Fruit fly (Drosophila melanogaster) whole organism, prepupa: ENCODE data around the gene CG43182.

Experiments
- Blimp-1 ChIP-seq: fragments of 200-800 bp; sonication (Bioruptor generic); optimal IDR thresholded peaks from 3 replicates; lab custom pipeline; 2017; ENCODE audit warnings: missing biosample characterization, missing genetic modification characterization, mild to moderate bottlenecking, moderate library complexity, missing genetic modification reagents
- CG10631 ChIP-seq: fragments of 200-800 bp; sonication (Bioruptor generic); optimal IDR thresholded peaks from 2 replicates; lab custom pipeline; 2016; ENCODE audit warnings: missing biosample characterization, missing genetic modification characterization
- CG10669 ChIP-seq: fragments of 200-800 bp; sonication (Bioruptor generic); optimal IDR thresholded peaks from 3 replicates; lab custom pipeline; 2018; ENCODE audit warnings: missing biosample characterization, mild to moderate bottlenecking, missing genetic modification characterization, moderate library complexity
- CG11294 ChIP-seq: fragments of 200-800 bp; sonication (Bioruptor generic); IDR thresholded peaks from 2 replicates; pipeline ENCODE4 v1.3.6; 2022; ENCODE audit warnings: missing biosample characterization, missing genetic modification characterization
- CG11762 ChIP-seq: fragments of 200-800 bp; sonication (Bioruptor generic); optimal IDR thresholded peaks from 3 replicates; lab custom pipeline; 2016; ENCODE audit warnings: missing biosample characterization, missing genetic modification characterization; ENCODE audit not compliant: insufficient read depth
- CG11902 ChIP-seq: fragments of 200-800 bp; sonication (Bioruptor generic); optimal IDR thresholded peaks from 3 replicates; lab custom pipeline; 2016; ENCODE audit warnings: missing biosample characterization, missing genetic modification characterization
- CG1621 ChIP-seq: fragments of 200-800 bp; sonication (Bioruptor generic); optimal IDR thresholded peaks from 3 replicates; lab custom pipeline; 2018; ENCODE audit warnings: missing biosample characterization, mild to moderate bottlenecking, missing genetic modification characterization
- CG16779 ChIP-seq: fragments of 200-800 bp; sonication (Bioruptor generic); optimal IDR thresholded peaks from 3 replicates; lab custom pipeline; 2017; ENCODE audit warnings: missing biosample characterization, mild to moderate bottlenecking, missing genetic modification characterization
- CG3032 ChIP-seq: fragments of 200-800 bp; optimal IDR thresholded peaks from 2 replicates; lab custom pipeline; 2019; ENCODE audit warnings: missing biosample characterization, mild to moderate bottlenecking, missing genetic modification characterization, moderate library complexity
- CG31627 ChIP-seq: fragments of 200-800 bp; sonication (Bioruptor generic); optimal IDR thresholded peaks from 3 replicates; lab custom pipeline; 2016; ENCODE audit warnings: missing biosample characterization, missing genetic modification characterization
- CG32006 ChIP-seq: fragments of 200-800 bp; sonication (Bioruptor generic); optimal IDR thresholded peaks from 3 replicates; lab custom pipeline; 2017; ENCODE audit warnings: missing biosample characterization, mild to moderate bottlenecking, missing genetic modification characterization
- CG34406 ChIP-seq: fragments of 200-800 bp; sonication (Bioruptor generic); optimal IDR thresholded peaks from 3 replicates; lab custom pipeline; 2016; ENCODE audit warnings: missing biosample characterization, missing genetic modification characterization
- CG3919 ChIP-seq: fragments of 200-800 bp; sonication (Bioruptor generic); optimal IDR thresholded peaks from 3 replicates; lab custom pipeline; 2016; ENCODE audit warnings: missing biosample characterization, missing genetic modification characterization
- CG6276 ChIP-seq: fragments of 200-800 bp; sonication (Bioruptor generic); optimal IDR thresholded peaks from 2 replicates; lab custom pipeline; 2017; ENCODE audit warnings: missing biosample characterization, mild to moderate bottlenecking, missing genetic modification characterization
- CG6808 ChIP-seq: fragments of 200-800 bp; sonication (Bioruptor generic); optimal IDR thresholded peaks from 3 replicates; lab custom pipeline; 2017; ENCODE audit warnings: missing biosample characterization, missing genetic modification characterization, mild to moderate bottlenecking, moderate library complexity, missing genetic modification reagents
- CG7368 ChIP-seq: fragments of 200-800 bp; sonication (Bioruptor generic); optimal IDR thresholded peaks from 3 replicates; lab custom pipeline; 2016; ENCODE audit warnings: missing biosample characterization, missing genetic modification characterization
- CG8119 ChIP-seq: fragments of 200-800 bp; sonication (Bioruptor generic); IDR thresholded peaks from 3 replicates; pipeline ENCODE4 v1.3.6; 2022; ENCODE audit warnings: missing biosample characterization, missing genetic modification characterization
- CG8319 ChIP-seq: fragments of 200-800 bp; sonication (Bioruptor generic); optimal IDR thresholded peaks from 3 replicates; lab custom pipeline; 2016; ENCODE audit warnings: missing biosample characterization, missing genetic modification characterization
- CG8632 ChIP-seq: fragments of 200-800 bp; sonication (Bioruptor generic); optimal IDR thresholded peaks from 3 replicates; lab custom pipeline; 2016; ENCODE audit warnings: missing biosample characterization, missing genetic modification characterization
- Eip75B ChIP-seq: fragments of 200-800 bp; sonication (Bioruptor generic); optimal IDR thresholded peaks from 3 replicates; lab custom pipeline; 2016; ENCODE audit warnings: missing biosample characterization, missing genetic modification characterization
- Eip93F ChIP-seq: fragments of 200-800 bp; sonication (Bioruptor generic); optimal IDR thresholded peaks from 2 replicates; lab custom pipeline; 2016; ENCODE audit warnings: missing biosample characterization, mild to moderate bottlenecking, missing genetic modification characterization
- Ets96B ChIP-seq: fragments of 200-800 bp; optimal IDR thresholded peaks from 2 replicates; lab custom pipeline; 2019; ENCODE audit warnings: missing biosample characterization, mild to moderate bottlenecking, missing genetic modification characterization, moderate library complexity
- Gug ChIP-seq: fragments of 200-800 bp; sonication (Bioruptor generic); IDR thresholded peaks from 2 replicates; pipeline ENCODE4 v1.3.6; 2022; ENCODE audit warnings: missing biosample characterization, missing genetic modification characterization
- Hr38 ChIP-seq: sonication (Bioruptor generic); optimal IDR thresholded peaks from 2 replicates; lab custom pipeline; 2016; ENCODE audit warnings: missing biosample characterization, missing genetic modification characterization
- Hr39 ChIP-seq: fragments of 200-800 bp; sonication (Bioruptor generic); optimal IDR thresholded peaks from 2 replicates; lab custom pipeline; 2016; ENCODE audit warnings: missing biosample characterization, missing genetic modification characterization
- Hr4 ChIP-seq: fragments of 200-800 bp; sonication (Bioruptor generic); optimal IDR thresholded peaks from 3 replicates; lab custom pipeline; 2016; ENCODE audit warnings: missing biosample characterization, missing genetic modification characterization
- Met ChIP-seq: fragments of 200-800 bp; sonication (Bioruptor generic); optimal IDR thresholded peaks from 3 replicates; lab custom pipeline; 2016; ENCODE audit warnings: missing biosample characterization, missing genetic modification characterization
- OdsH ChIP-seq: fragments of 200-800 bp; sonication (Bioruptor generic); optimal IDR thresholded peaks from 3 replicates; lab custom pipeline; 2016; ENCODE audit warnings: missing biosample characterization, missing genetic modification characterization
- Smox ChIP-seq: fragments of 200-800 bp; sonication (Bioruptor generic); optimal IDR thresholded peaks from 3 replicates; lab custom pipeline; 2016; ENCODE audit warnings: missing biosample characterization, missing genetic modification characterization
- Sox102F ChIP-seq: fragments of 200-800 bp; sonication (Bioruptor generic); optimal IDR thresholded peaks from 2 replicates; lab custom pipeline; 2016; ENCODE audit warnings: missing biosample characterization, mild to moderate bottlenecking, missing genetic modification characterization
- Sox15 ChIP-seq: fragments of 200-800 bp; sonication (Bioruptor generic); optimal IDR thresholded peaks from 3 replicates; lab custom pipeline; 2016; ENCODE audit warnings: missing biosample characterization, missing genetic modification characterization
- acj6 ChIP-seq: fragments of 200-800 bp; sonication (Bioruptor generic); optimal IDR thresholded peaks from 3 replicates; lab custom pipeline; 2016; ENCODE audit warnings: missing biosample characterization, missing genetic modification characterization
- cyc ChIP-seq: fragments of 200-800 bp; sonication (Bioruptor generic); optimal IDR thresholded peaks from 3 replicates; lab custom pipeline; 2016; ENCODE audit warnings: missing biosample characterization, missing genetic modification characterization
- dac ChIP-seq: fragments of 200-800 bp; sonication (Bioruptor generic); optimal IDR thresholded peaks from 2 replicates; lab custom pipeline; 2017; ENCODE audit warnings: missing biosample characterization, mild to moderate bottlenecking, missing genetic modification characterization
- eg ChIP-seq: fragments of 200-800 bp; sonication (Bioruptor generic); IDR thresholded peaks from 3 replicates; pipeline ENCODE4 v1.3.6; 2022; ENCODE audit warnings: missing biosample characterization, missing genetic modification characterization
- esn ChIP-seq: fragments of 200-800 bp; sonication (Bioruptor generic); optimal IDR thresholded peaks from 2 replicates; lab custom pipeline; 2016; ENCODE audit warnings: missing biosample characterization, mild to moderate bottlenecking, missing genetic modification characterization, moderate library complexity
- fd59A ChIP-seq: fragments of 200-800 bp; sonication (Bioruptor generic); optimal IDR thresholded peaks from 2 replicates; lab custom pipeline; 2017; ENCODE audit warnings: missing biosample characterization, mild to moderate bottlenecking, missing genetic modification characterization, missing genetic modification reagents
- fkh ChIP-seq: fragments of 200-800 bp; sonication (Bioruptor generic); optimal IDR thresholded peaks from 3 replicates; lab custom pipeline; 2017; ENCODE audit warnings: missing biosample characterization, mild to moderate bottlenecking, missing genetic modification characterization, moderate library complexity
- net ChIP-seq: fragments of 200-800 bp; sonication (Bioruptor generic); optimal IDR thresholded peaks from 3 replicates; lab custom pipeline; 2016; ENCODE audit warnings: missing biosample characterization, missing genetic modification characterization
- pdm3 ChIP-seq: fragments of 200-800 bp; sonication (Bioruptor generic); optimal IDR thresholded peaks from 3 replicates; lab custom pipeline; 2016; ENCODE audit warnings: missing biosample characterization, missing genetic modification characterization
- salr ChIP-seq, 2 experiments: fragments of 200-800 bp; sonication (Bioruptor generic); optimal IDR thresholded peaks; 3 replicates each; lab custom pipeline; 2016 to 2018; ENCODE audit warnings: missing biosample characterization in 2 of 2, missing genetic modification characterization in 2 of 2, mild to moderate bottlenecking in 1 of 2
- ss ChIP-seq, 2 experiments: fragments of 200-800 bp; sonication (Bioruptor generic); optimal IDR thresholded peaks; 2 replicates in 1 of 2; 3 replicates in 1 of 2; lab custom pipeline; 2017 to 2018; ENCODE audit warnings: mild to moderate bottlenecking in 2 of 2, missing biosample characterization in 2 of 2, missing genetic modification characterization in 2 of 2, moderate library complexity in 1 of 2
- svp ChIP-seq: fragments of 200-800 bp; sonication (Bioruptor generic); peaks from one replicate; lab custom pipeline; 2016; ENCODE audit warnings: missing biosample characterization, missing genetic modification characterization
- topi ChIP-seq: fragments of 200-800 bp; sonication (Bioruptor generic); optimal IDR thresholded peaks from 3 replicates; lab custom pipeline; 2016; ENCODE audit warnings: missing biosample characterization, missing genetic modification characterization
- vri ChIP-seq: fragments of 200-800 bp; sonication (Bioruptor generic); optimal IDR thresholded peaks from 3 replicates; lab custom pipeline; 2016; ENCODE audit warnings: missing biosample characterization, mild to moderate bottlenecking, missing genetic modification characterization

The CG43182 gene

dm6 chrX:342422-343169 is 10.3 kb upstream of the CG43182 start (continued):
- TF ChIP-seq OdsH, result peak; percentile 68
- no peak for TF ChIP-seq CG11294 (GFP tag; lab: Robert Waterston, UW)
- peak; percentile 44 for TF ChIP-seq svp
- peak; percentile 79 for TF ChIP-seq CG8632
- peak; percentile 55 for TF ChIP-seq CG3919 (GFP tag; lab: Kevin White, UChicago)
- peak; percentile 43 for TF ChIP-seq CG6808 (GFP tag; lab: Kevin White, UChicago)
- TF ChIP-seq fd59A, result no peak
- TF ChIP-seq Hr4 (GFP tag; lab: Kevin White, UChicago), result peak; percentile 41
- peak; percentile 26 for TF ChIP-seq Sox15 (GFP tag; lab: Kevin White, UChicago)
- TF ChIP-seq Eip75B (GFP tag; lab: Kevin White, UChicago), result no peak
- TF ChIP-seq ss (GFP tag; optimal IDR thresholded peaks at IDR 0.05; lab: Kevin White, UChicago), result peak in 1 of 2 experiments; percentile 68
- TF ChIP-seq CG10669 (GFP tag; lab: Kevin White, UChicago), result peak; percentile 64
- TF ChIP-seq esn, result peak; percentile 48
- TF ChIP-seq Hr38 (GFP tag; lab: Kevin White, UChicago), result no peak
- peak; percentile 1 for TF ChIP-seq CG11902 (GFP tag; lab: Kevin White, UChicago)
- TF ChIP-seq Ets96B (tag; lab: Kevin White, UChicago), result peak; percentile 58
- peak; percentile 27 for TF ChIP-seq Met (GFP tag; lab: Kevin White, UChicago)
- peak; percentile 43 for TF ChIP-seq Blimp-1
- TF ChIP-seq CG7368, result peak; percentile 36
- peak; percentile 38 for TF ChIP-seq pdm3 (GFP tag; lab: Kevin White, UChicago)

- TF ChIP-seq CG6276 (GFP tag; lab: Kevin White, UChicago), result peak; percentile 92
- peak; percentile 84 for TF ChIP-seq CG6808 (GFP tag; lab: Kevin White, UChicago)
- peak; percentile 30 for TF ChIP-seq vri (GFP tag; lab: Kevin White, UChicago)
- TF ChIP-seq salr (GFP tag; optimal IDR thresholded peaks at IDR 0.05; lab: Kevin White, UChicago), result peak; percentile 71 to 74
- TF ChIP-seq CG3919 (GFP tag; lab: Kevin White, UChicago), result peak; percentile 84
- peak; percentile 26 for TF ChIP-seq CG31627 (GFP tag; lab: Kevin White, UChicago)
- TF ChIP-seq CG34406 (GFP tag; lab: Kevin White, UChicago), result peak; percentile 51
- TF ChIP-seq acj6 (GFP tag; lab: Kevin White, UChicago), result peak; percentile 77
- TF ChIP-seq svp, result peak; percentile 71
- TF ChIP-seq dac (GFP tag; lab: Kevin White, UChicago), result peak; percentile 65
- TF ChIP-seq topi (GFP tag; lab: Kevin White, UChicago), result peak; percentile 61
- TF ChIP-seq fd59A, result peak; percentile 81
- peak; percentile 81 for TF ChIP-seq net
- peak; percentile 63 for TF ChIP-seq CG16779
- peak; percentile 93 for TF ChIP-seq eg (GFP tag; lab: Robert Waterston, UW)
- peak; percentile 65 for TF ChIP-seq CG11294 (GFP tag; lab: Robert Waterston, UW)
- no peak for TF ChIP-seq Hr38 (GFP tag; lab: Kevin White, UChicago)
- peak; percentile 56 for TF ChIP-seq Sox102F
- TF ChIP-seq CG8119 (GFP tag; lab: Robert Waterston, UW), result peak; percentile 92
- peak; percentile 15 for TF ChIP-seq Sox15 (GFP tag; lab: Kevin White, UChicago)
- peak; percentile 92 for TF ChIP-seq CG32006 (GFP tag; lab: Kevin White, UChicago)
- TF ChIP-seq Blimp-1, result no peak
- no peak for TF ChIP-seq fkh (GFP tag; lab: Kevin White, UChicago)
- TF ChIP-seq CG8632, result peak; percentile 53
- TF ChIP-seq Hr39 (GFP tag; lab: Kevin White, UChicago), result peak; percentile 36
- TF ChIP-seq CG7368, result peak; percentile 62
- TF ChIP-seq ss (GFP tag; optimal IDR thresholded peaks at IDR 0.05; lab: Kevin White, UChicago), result peak; percentile 88 to 89
- TF ChIP-seq cyc, result peak; percentile 51
- peak; percentile 81 for TF ChIP-seq CG1621 (tag; lab: Kevin White, UChicago)
- peak; percentile 87 for TF ChIP-seq Gug (GFP tag; lab: Robert Waterston, UW)
- no peak for TF ChIP-seq Eip93F (GFP tag; lab: Kevin White, UChicago)
- peak; percentile 76 for TF ChIP-seq CG11762 (GFP tag; lab: Kevin White, UChicago)
- TF ChIP-seq CG11902 (GFP tag; lab: Kevin White, UChicago), result no peak
- TF ChIP-seq CG3032 (tag; lab: Kevin White, UChicago), result peak; percentile 83
- peak; percentile 51 for TF ChIP-seq Smox (GFP tag; lab: Kevin White, UChicago)
- peak; percentile 88 for TF ChIP-seq CG10669 (GFP tag; lab: Kevin White, UChicago)
- TF ChIP-seq CG10631, result peak; percentile 82
- peak; percentile 85 for TF ChIP-seq Hr4 (GFP tag; lab: Kevin White, UChicago)
- no peak for TF ChIP-seq CG8319 (GFP tag; lab: Kevin White, UChicago)
- TF ChIP-seq Met (GFP tag; lab: Kevin White, UChicago), result peak; percentile 66
- peak; percentile 81 for TF ChIP-seq OdsH
Observed at dm6 chrX:345246-345645, 7.6 kb upstream of the CG43182 start.
